Fruit fly (Drosophila melanogaster) whole organism, prepupa: ENCODE measurements around the gene CG13894.

Experiments used
- Blimp-1 ChIP-seq: fragments of 200-800 bp; sonication (Bioruptor generic); optimal IDR thresholded peaks from 3 replicates; lab custom pipeline; 2017; ENCODE audit warnings: missing biosample characterization, missing genetic modification characterization, mild to moderate bottlenecking, moderate library complexity, missing genetic modification reagents
- CG16779 ChIP-seq: fragments of 200-800 bp; sonication (Bioruptor generic); optimal IDR thresholded peaks from 3 replicates; lab custom pipeline; 2017; ENCODE audit warnings: missing biosample characterization, mild to moderate bottlenecking, missing genetic modification characterization
- CG8319 ChIP-seq: fragments of 200-800 bp; sonication (Bioruptor generic); optimal IDR thresholded peaks from 3 replicates; lab custom pipeline; 2016; ENCODE audit warnings: missing biosample characterization, missing genetic modification characterization
- CG9139 ChIP-seq: fragments of 200-800 bp; sonication (Bioruptor generic); optimal IDR thresholded peaks from 3 replicates; lab custom pipeline; 2017; ENCODE audit warnings: missing biosample characterization, mild to moderate bottlenecking, missing genetic modification characterization
- Eip93F ChIP-seq: fragments of 200-800 bp; sonication (Bioruptor generic); optimal IDR thresholded peaks from 2 replicates; lab custom pipeline; 2016; ENCODE audit warnings: missing biosample characterization, mild to moderate bottlenecking, missing genetic modification characterization
- Hr38 ChIP-seq: sonication (Bioruptor generic); optimal IDR thresholded peaks from 2 replicates; lab custom pipeline; 2016; ENCODE audit warnings: missing biosample characterization, missing genetic modification characterization
- Lpt ChIP-seq: fragments of 200-800 bp; sonication (Bioruptor generic); optimal IDR thresholded peaks from 3 replicates; lab custom pipeline; 2016; ENCODE audit warnings: missing biosample characterization, missing genetic modification characterization
- Smox ChIP-seq: fragments of 200-800 bp; sonication (Bioruptor generic); optimal IDR thresholded peaks from 3 replicates; lab custom pipeline; 2016; ENCODE audit warnings: missing biosample characterization, missing genetic modification characterization

DNA sequence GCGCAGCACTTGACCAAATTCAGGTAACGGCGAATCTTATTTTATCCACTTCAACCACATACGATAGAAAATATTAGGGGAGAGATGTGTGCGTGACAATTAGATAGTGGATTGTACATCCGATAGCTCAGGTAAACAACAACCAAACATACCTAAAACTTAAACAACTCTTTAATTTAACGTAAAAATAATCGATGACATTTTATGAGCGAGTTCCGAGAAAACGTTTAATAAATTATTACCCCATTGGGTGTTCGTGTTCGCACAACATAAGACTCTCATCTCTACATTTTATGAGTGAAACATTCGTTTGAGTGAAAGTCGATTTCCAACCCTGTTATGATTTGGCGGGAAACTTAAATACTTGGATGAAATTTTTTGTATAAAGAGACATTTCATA lies 18.7 kb downstream of the CG13894 start, which contains the start of gene CG17129:
- TF ChIP-seq Eip93F (GFP tag; lab: Kevin White, UChicago), result no peak
- TF ChIP-seq Smox (GFP tag; lab: Kevin White, UChicago), result peak; percentile 54
- TF ChIP-seq CG16779 (tag; lab: Kevin White, UChicago), result no peak
- no peak for TF ChIP-seq CG8319 (GFP tag; lab: Kevin White, UChicago)
- peak; percentile 26 for TF ChIP-seq Blimp-1 (GFP tag; lab: Kevin White, UChicago)
- no peak for TF ChIP-seq Hr38 (GFP tag; lab: Kevin White, UChicago)
- no peak for TF ChIP-seq CG9139 (GFP tag; lab: Kevin White, UChicago)
- TF ChIP-seq Lpt (GFP tag; lab: Kevin White, UChicago), result no peak
